Fruit fly (Drosophila melanogaster) S2 (cell line): ENCODE results near the gene CG3552.

ENCODE experiments used
- CG8478 ChIP-seq: fragments of >200 bp; optimal IDR thresholded peaks from 2 replicates; lab custom pipeline; 2018
- CTCF ChIP-seq, 2 experiments: fragments of >200 bp; optimal IDR thresholded peaks; 2 replicates each; lab custom pipeline; 2018

DNA sequence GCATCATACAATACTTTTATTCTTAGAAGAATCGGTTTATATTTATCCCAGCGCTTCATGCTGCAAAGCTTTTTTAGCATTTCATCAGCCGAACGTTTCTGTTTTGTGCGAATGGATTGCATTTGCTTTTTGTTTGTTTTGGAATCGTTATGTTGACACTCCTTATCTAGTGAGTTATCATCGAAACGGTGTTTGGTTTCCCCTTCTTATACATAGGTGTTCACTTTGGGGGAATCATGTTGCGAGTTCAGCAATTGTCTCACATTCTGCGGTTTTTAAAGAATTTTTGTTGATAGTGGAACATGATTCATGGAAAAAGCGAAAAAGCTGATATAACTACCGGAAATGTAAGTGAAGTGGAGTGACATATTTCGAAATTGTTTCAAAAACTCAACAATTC lies 46.2 kb downstream of the CG3552 start:
- TF ChIP-seq CG8478 (lab: Kevin White, UChicago) = no peak
- TF ChIP-seq CTCF (optimal IDR thresholded peaks at IDR 0.05; lab: Kevin White, UChicago) = no peak
